Fruit fly (Drosophila melanogaster): ENCODE results near the gene Cyp12e1.

Gene Cyp12e1

dm6 chr3R:10466299-10466698, 31.7 kb downstream of the Cyp12e1 start (continued):
- TF ChIP-seq CG10669 (GFP tag; optimal IDR thresholded peaks at IDR 0.05): peak; percentile 31
- peak; percentile 34 for TF ChIP-seq CG9139 (GFP tag; optimal IDR thresholded peaks at IDR 0.05)
- no peak for TF ChIP-seq dac (GFP tag; optimal IDR thresholded peaks at IDR 0.05)
- TF ChIP-seq CG31627 (GFP tag; optimal IDR thresholded peaks at IDR 0.05): peak; percentile 30
- peak; percentile 64 for TF ChIP-seq CG10631 (GFP tag; optimal IDR thresholded peaks at IDR 0.05)
- TF ChIP-seq CG3032 (tag; optimal IDR thresholded peaks at IDR 0.05): peak; percentile 57
- TF ChIP-seq lz (GFP tag; optimal IDR thresholded peaks at IDR 0.05): peak; percentile 48
- TF ChIP-seq Sox15 (GFP tag; optimal IDR thresholded peaks at IDR 0.05): no peak
- TF ChIP-seq pdm3 (GFP tag; optimal IDR thresholded peaks at IDR 0.05): peak; percentile 25
- peak; percentile 35 for TF ChIP-seq CG3919 (GFP tag; optimal IDR thresholded peaks at IDR 0.05)
- TF ChIP-seq Met (GFP tag; optimal IDR thresholded peaks at IDR 0.05): peak; percentile 74
- peak; percentile 24 for TF ChIP-seq net (GFP tag; optimal IDR thresholded peaks at IDR 0.05)
- peak; percentile 40 for TF ChIP-seq achi (GFP tag; optimal IDR thresholded peaks at IDR 0.05)
- no peak for TF ChIP-seq Hr4 (GFP tag; optimal IDR thresholded peaks at IDR 0.05)
- TF ChIP-seq fd59A (GFP tag; optimal IDR thresholded peaks at IDR 0.05): peak; percentile 37
- TF ChIP-seq Eip75B (GFP tag; optimal IDR thresholded peaks at IDR 0.05): peak; percentile 46
- TF ChIP-seq Blimp-1 (GFP tag; optimal IDR thresholded peaks at IDR 0.05): no peak
- TF ChIP-seq Sox102F (GFP tag; optimal IDR thresholded peaks at IDR 0.05): peak; percentile 43
- TF ChIP-seq Ets21C (GFP tag; optimal IDR thresholded peaks at IDR 0.05): no peak

- TF ChIP-seq fkh (GFP tag; optimal IDR thresholded peaks at IDR 0.05) (no peak), acj6 (GFP tag; optimal IDR thresholded peaks at IDR 0.05) (peak; percentile 73), CG8632 (GFP tag; optimal IDR thresholded peaks at IDR 0.05) (peak; percentile 43), vri (GFP tag; optimal IDR thresholded peaks at IDR 0.05) (peak; percentile 42), CG6854 (GFP tag; optimal IDR thresholded peaks at IDR 0.05) (no peak), Blimp-1 (GFP tag; optimal IDR thresholded peaks at IDR 0.05) (no peak), CG34406 (GFP tag; optimal IDR thresholded peaks at IDR 0.05) (peak; percentile 43), CG16779 (tag; optimal IDR thresholded peaks at IDR 0.05) (peak; percentile 44), svp (GFP tag) (peak; percentile 45), CG6808 (GFP tag; optimal IDR thresholded peaks at IDR 0.05) (peak; percentile 68), Eip75B (GFP tag; optimal IDR thresholded peaks at IDR 0.05) (peak; percentile 77), dsx (GFP tag; optimal IDR thresholded peaks at IDR 0.05; ENCODE audit: poor library complexity, severe bottlenecking) (peak; percentile 28), Hr39 (GFP tag; optimal IDR thresholded peaks at IDR 0.05) (peak; percentile 67), CG1621 (tag; optimal IDR thresholded peaks at IDR 0.05) (peak; percentile 72), Met (GFP tag; optimal IDR thresholded peaks at IDR 0.05) (peak; percentile 60), CG7368 (GFP tag; optimal IDR thresholded peaks at IDR 0.05) (peak; percentile 64), Gug (GFP tag; IDR thresholded peaks at IDR 0.05) (peak; percentile 50), Sox14 (GFP tag; optimal IDR thresholded peaks at IDR 0.05) (peak; percentile 81), fd59A (GFP tag; optimal IDR thresholded peaks at IDR 0.05) (peak; percentile 70), spab (GFP tag; optimal IDR thresholded peaks at IDR 0.05) (peak; percentile 60), eg (GFP tag; IDR thresholded peaks at IDR 0.05) (peak; percentile 52; the same call in 1 of the 3 replicates), CG3032 (tag; optimal IDR thresholded peaks at IDR 0.05) (peak; percentile 73), CG10631 (GFP tag; optimal IDR thresholded peaks at IDR 0.05) (peak; percentile 82), CG8119 (GFP tag; IDR thresholded peaks at IDR 0.05) (peak; percentile 76; the same call in 2 of the 3 replicates), achi (GFP tag; optimal IDR thresholded peaks at IDR 0.05) (peak; percentile 77), fd85E (GFP tag; optimal IDR thresholded peaks at IDR 0.05) (peak; percentile 3), net (GFP tag; optimal IDR thresholded peaks at IDR 0.05) (peak; percentile 59), Ets96B (tag; optimal IDR thresholded peaks at IDR 0.05) (peak; percentile 71), CG4318 (GFP tag; optimal IDR thresholded peaks at IDR 0.05) (peak; percentile 51), CG31627 (GFP tag; optimal IDR thresholded peaks at IDR 0.05) (peak; percentile 63), CG11294 (GFP tag; IDR thresholded peaks at IDR 0.05) (peak; percentile 19; the same call in 1 of the 2 replicates), CG10669 (GFP tag; optimal IDR thresholded peaks at IDR 0.05) (peak; percentile 69), Hr4 (GFP tag; optimal IDR thresholded peaks at IDR 0.05) (peak; percentile 71), salr (GFP tag; optimal IDR thresholded peaks at IDR 0.05) (peak; percentile 55 to 67), CG3919 (GFP tag; optimal IDR thresholded peaks at IDR 0.05) (peak; percentile 82), CG6163 (GFP tag; IDR thresholded peaks at IDR 0.05) (peak; percentile 87), lz (GFP tag; optimal IDR thresholded peaks at IDR 0.05) (peak; percentile 56), Sox102F (GFP tag; optimal IDR thresholded peaks at IDR 0.05) (peak; percentile 48), Eip93F (GFP tag; optimal IDR thresholded peaks at IDR 0.05) (no peak), CG11762 (GFP tag; optimal IDR thresholded peaks at IDR 0.05; ENCODE audit: insufficient read depth) (peak; percentile 61), pdm3 (GFP tag; optimal IDR thresholded peaks at IDR 0.05) (peak; percentile 69), Smox (GFP tag; optimal IDR thresholded peaks at IDR 0.05) (peak; percentile 54), topi (GFP tag; optimal IDR thresholded peaks at IDR 0.05) (peak; percentile 56)
These were observed 33.6 kb downstream of the Cyp12e1 start for dm6 chr3R:10468207-10468606.
